Fruit fly (Drosophila melanogaster) whole organism, prepupa: Measurements from ENCODE around the gene Iris.

Source experiments
- CG10669 ChIP-seq: fragments of 200-800 bp; sonication (Bioruptor generic); optimal IDR thresholded peaks from 3 replicates; lab custom pipeline; 2018; ENCODE audit warnings: missing biosample characterization, mild to moderate bottlenecking, missing genetic modification characterization, moderate library complexity
- CG11294 ChIP-seq: fragments of 200-800 bp; sonication (Bioruptor generic); IDR thresholded peaks from 2 replicates; pipeline ENCODE4 v1.3.6; 2022; ENCODE audit warnings: missing biosample characterization, missing genetic modification characterization
- CG11762 ChIP-seq: fragments of 200-800 bp; sonication (Bioruptor generic); optimal IDR thresholded peaks from 3 replicates; lab custom pipeline; 2016; ENCODE audit warnings: missing biosample characterization, missing genetic modification characterization; ENCODE audit not compliant: insufficient read depth
- CG15336 ChIP-seq: fragments of 200-800 bp; sonication (Bioruptor generic); IDR thresholded peaks from 2 replicates; pipeline ENCODE4 v1.3.6; 2022; ENCODE audit warnings: missing biosample characterization, missing genetic modification characterization
- CG3032 ChIP-seq: fragments of 200-800 bp; optimal IDR thresholded peaks from 2 replicates; lab custom pipeline; 2019; ENCODE audit warnings: missing biosample characterization, mild to moderate bottlenecking, missing genetic modification characterization, moderate library complexity
- CG31627 ChIP-seq: fragments of 200-800 bp; sonication (Bioruptor generic); optimal IDR thresholded peaks from 3 replicates; lab custom pipeline; 2016; ENCODE audit warnings: missing biosample characterization, missing genetic modification characterization
- CG32006 ChIP-seq: fragments of 200-800 bp; sonication (Bioruptor generic); optimal IDR thresholded peaks from 3 replicates; lab custom pipeline; 2017; ENCODE audit warnings: missing biosample characterization, mild to moderate bottlenecking, missing genetic modification characterization
- CG34406 ChIP-seq: fragments of 200-800 bp; sonication (Bioruptor generic); optimal IDR thresholded peaks from 3 replicates; lab custom pipeline; 2016; ENCODE audit warnings: missing biosample characterization, missing genetic modification characterization
- CG3919 ChIP-seq: fragments of 200-800 bp; sonication (Bioruptor generic); optimal IDR thresholded peaks from 3 replicates; lab custom pipeline; 2016; ENCODE audit warnings: missing biosample characterization, missing genetic modification characterization
- CG4318 ChIP-seq: fragments of 200-800 bp; sonication (Bioruptor generic); optimal IDR thresholded peaks from 3 replicates; lab custom pipeline; 2017; ENCODE audit warnings: missing biosample characterization, mild to moderate bottlenecking, missing genetic modification characterization
- CG6163 ChIP-seq: fragments of 200-800 bp; sonication (Bioruptor generic); IDR thresholded peaks from 3 replicates; pipeline ENCODE4 v1.3.6; 2022; ENCODE audit warnings: missing biosample characterization, missing genetic modification characterization
- CG6792 ChIP-seq: fragments of 200-800 bp; sonication (Bioruptor generic); optimal IDR thresholded peaks from 3 replicates; lab custom pipeline; 2016; ENCODE audit warnings: missing biosample characterization, missing genetic modification characterization
- CG6854 ChIP-seq: fragments of 200-800 bp; sonication (Bioruptor generic); optimal IDR thresholded peaks from 2 replicates; lab custom pipeline; 2017; ENCODE audit warnings: missing biosample characterization, mild to moderate bottlenecking, missing genetic modification characterization
- CG7368 ChIP-seq: fragments of 200-800 bp; sonication (Bioruptor generic); optimal IDR thresholded peaks from 3 replicates; lab custom pipeline; 2016; ENCODE audit warnings: missing biosample characterization, missing genetic modification characterization
- CG8632 ChIP-seq: fragments of 200-800 bp; sonication (Bioruptor generic); optimal IDR thresholded peaks from 3 replicates; lab custom pipeline; 2016; ENCODE audit warnings: missing biosample characterization, missing genetic modification characterization
- Eip75B ChIP-seq: fragments of 200-800 bp; sonication (Bioruptor generic); optimal IDR thresholded peaks from 3 replicates; lab custom pipeline; 2016; ENCODE audit warnings: missing biosample characterization, missing genetic modification characterization
- Eip78C ChIP-seq: fragments of 200-800 bp; sonication (Bioruptor generic); peaks from one replicate; lab custom pipeline; 2016; ENCODE audit warnings: missing biosample characterization, missing genetic modification characterization
- Eip93F ChIP-seq: fragments of 200-800 bp; sonication (Bioruptor generic); optimal IDR thresholded peaks from 2 replicates; lab custom pipeline; 2016; ENCODE audit warnings: missing biosample characterization, mild to moderate bottlenecking, missing genetic modification characterization
- Ets21C ChIP-seq: fragments of 200-800 bp; sonication (Bioruptor generic); optimal IDR thresholded peaks from 3 replicates; lab custom pipeline; 2016; ENCODE audit warnings: missing biosample characterization, missing genetic modification characterization
- Gug ChIP-seq: fragments of 200-800 bp; sonication (Bioruptor generic); IDR thresholded peaks from 2 replicates; pipeline ENCODE4 v1.3.6; 2022; ENCODE audit warnings: missing biosample characterization, missing genetic modification characterization
- Hr39 ChIP-seq: fragments of 200-800 bp; sonication (Bioruptor generic); optimal IDR thresholded peaks from 2 replicates; lab custom pipeline; 2016; ENCODE audit warnings: missing biosample characterization, missing genetic modification characterization
- Hr4 ChIP-seq: fragments of 200-800 bp; sonication (Bioruptor generic); optimal IDR thresholded peaks from 3 replicates; lab custom pipeline; 2016; ENCODE audit warnings: missing biosample characterization, missing genetic modification characterization
- OdsH ChIP-seq: fragments of 200-800 bp; sonication (Bioruptor generic); optimal IDR thresholded peaks from 3 replicates; lab custom pipeline; 2016; ENCODE audit warnings: missing biosample characterization, missing genetic modification characterization
- Sox102F ChIP-seq: fragments of 200-800 bp; sonication (Bioruptor generic); optimal IDR thresholded peaks from 2 replicates; lab custom pipeline; 2016; ENCODE audit warnings: missing biosample characterization, mild to moderate bottlenecking, missing genetic modification characterization
- Sox14 ChIP-seq: fragments of 200-800 bp; sonication (Bioruptor generic); optimal IDR thresholded peaks from 3 replicates; lab custom pipeline; 2016; ENCODE audit warnings: missing biosample characterization, missing genetic modification characterization
- Sox15 ChIP-seq: fragments of 200-800 bp; sonication (Bioruptor generic); optimal IDR thresholded peaks from 3 replicates; lab custom pipeline; 2016; ENCODE audit warnings: missing biosample characterization, missing genetic modification characterization
- achi ChIP-seq: fragments of 200-800 bp; sonication (Bioruptor generic); optimal IDR thresholded peaks from 3 replicates; lab custom pipeline; 2016; ENCODE audit warnings: missing biosample characterization, missing genetic modification characterization
- acj6 ChIP-seq: fragments of 200-800 bp; sonication (Bioruptor generic); optimal IDR thresholded peaks from 3 replicates; lab custom pipeline; 2016; ENCODE audit warnings: missing biosample characterization, missing genetic modification characterization
- cyc ChIP-seq: fragments of 200-800 bp; sonication (Bioruptor generic); optimal IDR thresholded peaks from 3 replicates; lab custom pipeline; 2016; ENCODE audit warnings: missing biosample characterization, missing genetic modification characterization
- dac ChIP-seq: fragments of 200-800 bp; sonication (Bioruptor generic); optimal IDR thresholded peaks from 2 replicates; lab custom pipeline; 2017; ENCODE audit warnings: missing biosample characterization, mild to moderate bottlenecking, missing genetic modification characterization
- dsx ChIP-seq: fragments of 200-800 bp; optimal IDR thresholded peaks from 3 replicates; lab custom pipeline; 2019; ENCODE audit warnings: missing biosample characterization, mild to moderate bottlenecking, missing genetic modification characterization, moderate library complexity; ENCODE audit not compliant: poor library complexity, severe bottlenecking
- eg ChIP-seq: fragments of 200-800 bp; sonication (Bioruptor generic); IDR thresholded peaks from 3 replicates; pipeline ENCODE4 v1.3.6; 2022; ENCODE audit warnings: missing biosample characterization, missing genetic modification characterization
- fd59A ChIP-seq: fragments of 200-800 bp; sonication (Bioruptor generic); optimal IDR thresholded peaks from 2 replicates; lab custom pipeline; 2017; ENCODE audit warnings: missing biosample characterization, mild to moderate bottlenecking, missing genetic modification characterization, missing genetic modification reagents
- fkh ChIP-seq: fragments of 200-800 bp; sonication (Bioruptor generic); optimal IDR thresholded peaks from 3 replicates; lab custom pipeline; 2017; ENCODE audit warnings: missing biosample characterization, mild to moderate bottlenecking, missing genetic modification characterization, moderate library complexity
- lz ChIP-seq: fragments of 200-800 bp; sonication (Bioruptor generic); optimal IDR thresholded peaks from 3 replicates; lab custom pipeline; 2016; ENCODE audit warnings: missing biosample characterization, missing genetic modification characterization
- net ChIP-seq: fragments of 200-800 bp; sonication (Bioruptor generic); optimal IDR thresholded peaks from 3 replicates; lab custom pipeline; 2016; ENCODE audit warnings: missing biosample characterization, missing genetic modification characterization
- ss ChIP-seq, 2 experiments: fragments of 200-800 bp; sonication (Bioruptor generic); optimal IDR thresholded peaks; 2 replicates in 1 of 2; 3 replicates in 1 of 2; lab custom pipeline; 2017 to 2018; ENCODE audit warnings: mild to moderate bottlenecking in 2 of 2, missing biosample characterization in 2 of 2, missing genetic modification characterization in 2 of 2, moderate library complexity in 1 of 2
- svp ChIP-seq: fragments of 200-800 bp; sonication (Bioruptor generic); peaks from one replicate; lab custom pipeline; 2016; ENCODE audit warnings: missing biosample characterization, missing genetic modification characterization
- topi ChIP-seq: fragments of 200-800 bp; sonication (Bioruptor generic); optimal IDR thresholded peaks from 3 replicates; lab custom pipeline; 2016; ENCODE audit warnings: missing biosample characterization, missing genetic modification characterization
- vri ChIP-seq: fragments of 200-800 bp; sonication (Bioruptor generic); optimal IDR thresholded peaks from 3 replicates; lab custom pipeline; 2016; ENCODE audit warnings: missing biosample characterization, mild to moderate bottlenecking, missing genetic modification characterization

Gene Iris

DNA sequence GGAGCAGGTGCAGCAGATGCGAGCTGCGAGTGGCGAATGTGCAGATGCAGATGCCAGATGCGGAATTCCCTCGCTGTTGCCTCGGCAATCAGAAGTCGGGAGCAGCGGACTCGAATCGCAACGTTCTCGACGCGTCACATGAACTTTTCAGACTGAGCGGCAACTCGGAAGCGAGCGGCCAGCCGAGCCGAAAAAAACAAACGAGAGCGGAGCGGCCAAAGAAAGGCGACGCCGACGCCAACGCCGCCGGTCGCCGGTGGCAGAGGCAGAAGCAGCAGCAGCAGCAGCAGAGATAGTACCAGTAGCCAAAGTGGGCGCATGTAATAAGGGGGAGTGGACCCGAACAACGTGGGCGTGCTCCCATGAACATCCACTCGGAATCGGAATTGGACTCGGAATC is 31.5 kb downstream of the Iris start, which contains the start of gene CG4629 (continued):
- TF ChIP-seq Gug (GFP tag; lab: Robert Waterston, UW) (no peak), Sox14 (GFP tag; lab: Kevin White, UChicago) (no peak), Eip93F (no peak)

DNA sequence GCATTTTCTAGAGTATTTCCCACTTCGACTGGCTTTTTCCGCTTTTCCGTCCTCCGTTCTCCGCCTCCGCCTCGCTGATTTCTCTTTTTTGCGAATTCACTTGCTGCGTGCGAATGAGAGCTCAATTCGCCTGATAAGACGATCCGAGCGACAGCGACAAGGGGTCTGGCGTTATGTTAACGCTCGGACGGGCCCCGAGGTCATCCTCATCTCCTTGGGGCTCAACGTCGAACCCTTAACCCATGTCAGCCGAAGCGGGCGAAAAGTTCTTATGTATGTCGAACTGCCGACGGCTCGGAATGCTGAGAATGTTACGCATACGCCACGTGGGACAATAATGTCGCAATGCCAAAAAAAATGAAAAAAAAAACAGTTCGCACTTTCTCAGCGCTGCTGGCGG is 38.4 kb downstream of the Iris start:
- no peak for TF ChIP-seq Hr39
- no peak for TF ChIP-seq Hr4 (GFP tag; lab: Kevin White, UChicago)
- TF ChIP-seq CG11762 (GFP tag; lab: Kevin White, UChicago), result no peak
- no peak for TF ChIP-seq lz (GFP tag; lab: Kevin White, UChicago)
- TF ChIP-seq svp (GFP tag; lab: Kevin White, UChicago), result peak; percentile 97
- no peak for TF ChIP-seq CG6854 (GFP tag; lab: Kevin White, UChicago)

DNA sequence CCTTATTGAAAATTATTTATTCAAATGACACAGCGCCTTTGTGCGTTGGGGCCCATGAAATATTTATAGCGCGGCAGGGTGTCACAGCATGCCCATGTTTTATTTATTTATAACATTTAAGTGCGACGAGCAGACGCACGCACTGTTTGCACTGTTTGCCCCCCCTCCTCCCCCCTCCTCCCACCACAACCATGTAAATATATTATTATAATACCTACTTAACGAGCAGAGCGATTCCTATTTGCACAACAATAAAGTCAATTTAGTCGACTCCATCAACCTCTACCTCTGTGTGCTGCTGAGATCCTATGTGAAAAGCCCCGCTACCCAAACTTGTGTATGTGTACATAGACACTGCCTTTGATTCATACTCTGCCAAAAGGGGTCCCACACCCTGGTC is 39.2 kb downstream of the Iris start:
- TF ChIP-seq OdsH, result no peak
- no peak for TF ChIP-seq Ets21C (GFP tag; lab: Kevin White, UChicago)
- peak in 1 of 2 experiments; percentile 26 for TF ChIP-seq ss (GFP tag; optimal IDR thresholded peaks at IDR 0.05; lab: Kevin White, UChicago)
- TF ChIP-seq Sox14 (GFP tag; lab: Kevin White, UChicago), result no peak
- TF ChIP-seq CG31627 (GFP tag; lab: Kevin White, UChicago), result no peak
- peak; percentile 88 for TF ChIP-seq fkh (GFP tag; lab: Kevin White, UChicago)
- TF ChIP-seq dac (GFP tag; lab: Kevin White, UChicago), result no peak
- TF ChIP-seq Eip78C (GFP tag; lab: Kevin White, UChicago), result peak; percentile 6
- peak; percentile 69 for TF ChIP-seq svp (GFP tag; lab: Kevin White, UChicago)
- TF ChIP-seq CG3919 (GFP tag; lab: Kevin White, UChicago), result no peak
- TF ChIP-seq, all 60 proteins: peak for 4

DNA sequence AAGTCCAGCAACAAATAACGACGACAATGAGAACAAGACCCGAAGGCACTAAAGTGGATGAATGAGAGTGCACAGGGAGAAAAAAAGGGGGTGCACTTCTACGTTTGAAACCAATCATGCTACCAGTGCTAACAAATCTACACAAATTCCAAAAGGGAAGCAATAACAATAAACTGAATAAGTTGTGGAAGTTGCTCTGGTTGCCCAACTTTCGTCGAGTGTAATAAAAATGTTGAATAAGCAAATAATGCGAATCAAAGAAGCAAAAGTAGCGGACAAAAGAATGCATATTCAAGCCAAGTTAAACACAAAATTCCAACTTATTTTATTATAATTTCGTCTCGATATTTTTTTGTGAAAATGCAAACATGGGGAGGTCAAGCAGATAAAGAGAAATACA is 42.2 kb downstream of the Iris start:
- TF ChIP-seq achi (no peak), CG6163 (0 out of 3 replicates have a peak, but pooled peaks have one; percentile 31), CG7368 (GFP tag; lab: Kevin White, UChicago) (no peak), CG10669 (GFP tag; lab: Kevin White, UChicago) (no peak), vri (GFP tag; lab: Kevin White, UChicago) (no peak), CG32006 (GFP tag; lab: Kevin White, UChicago) (peak; percentile 9), dsx (GFP tag; lab: Kevin White, UChicago) (no peak), Hr4 (GFP tag; lab: Kevin White, UChicago) (peak; percentile 11), acj6 (GFP tag; lab: Kevin White, UChicago) (no peak), Ets21C (GFP tag; lab: Kevin White, UChicago) (no peak), topi (GFP tag; lab: Kevin White, UChicago) (no peak)
- TF ChIP-seq, all 60 proteins: peak for 3

DNA sequence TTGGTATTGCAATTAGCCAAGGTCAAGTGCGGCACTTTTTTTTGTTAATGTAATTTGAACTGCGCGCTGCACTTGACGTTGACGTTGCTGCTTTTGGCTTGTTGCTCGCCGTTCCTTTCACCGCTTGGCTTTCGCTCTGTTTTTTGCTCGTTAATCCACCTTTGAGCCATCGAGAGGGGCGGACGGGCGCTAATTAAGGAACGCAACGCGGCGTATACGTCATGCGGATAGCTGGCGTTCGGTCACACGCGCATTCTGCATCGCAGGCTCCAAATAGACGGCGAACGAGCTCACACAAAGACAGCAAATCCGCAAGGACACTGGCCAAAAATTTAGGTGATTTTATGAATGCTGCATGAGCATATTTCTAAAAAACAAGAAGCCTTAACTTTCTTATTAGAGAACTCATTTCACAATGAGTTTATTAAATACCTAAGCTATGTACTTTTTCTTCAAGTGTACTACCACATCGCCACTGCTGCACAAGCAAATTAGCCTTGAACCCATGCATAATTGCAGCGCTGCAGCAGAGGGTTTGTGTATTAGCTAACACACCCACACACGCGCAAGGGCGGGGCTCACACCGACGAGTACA is 47.5 kb downstream of the Iris start:
- peak; percentile 40 for TF ChIP-seq Gug (GFP tag; lab: Robert Waterston, UW)
- TF ChIP-seq CG32006 (GFP tag; lab: Kevin White, UChicago), result no peak
- 0 out of 2 replicates have a peak, but pooled peaks have one; percentile 21 for TF ChIP-seq CG11294 (GFP tag; lab: Robert Waterston, UW)
- peak; percentile 53; the same call in 1 of the 3 replicates for TF ChIP-seq eg
- no peak for TF ChIP-seq Eip75B
- TF ChIP-seq CG3032 (tag; lab: Kevin White, UChicago), result no peak
- 0 out of 2 replicates have a peak, but pooled peaks have one; percentile 27 for TF ChIP-seq CG15336 (GFP tag; lab: Robert Waterston, UW)
- TF ChIP-seq CG6163, result peak; percentile 58; the same call in 1 of the 3 replicates
- TF ChIP-seq cyc, result peak; percentile 20
- no peak for TF ChIP-seq CG6854 (GFP tag; lab: Kevin White, UChicago)
- TF ChIP-seq OdsH, result no peak
- TF ChIP-seq CG8632 (GFP tag; lab: Kevin White, UChicago), result no peak
- no peak for TF ChIP-seq CG6792 (GFP tag; lab: Kevin White, UChicago)
- TF ChIP-seq CG4318, result no peak
- no peak for TF ChIP-seq CG34406
- TF ChIP-seq dsx (GFP tag; lab: Kevin White, UChicago), result no peak
- TF ChIP-seq Sox102F (GFP tag; lab: Kevin White, UChicago), result no peak
- peak; percentile 21 for TF ChIP-seq CG31627 (GFP tag; lab: Kevin White, UChicago)
- peak; percentile 29 for TF ChIP-seq acj6 (GFP tag; lab: Kevin White, UChicago)
- TF ChIP-seq achi, result peak; percentile 34
- peak; percentile 22 for TF ChIP-seq Sox14 (GFP tag; lab: Kevin White, UChicago)
- TF ChIP-seq Hr39, result no peak
- TF ChIP-seq topi (GFP tag; lab: Kevin White, UChicago), result no peak
- TF ChIP-seq vri (GFP tag; lab: Kevin White, UChicago), result no peak
- no peak for TF ChIP-seq fd59A (GFP tag; lab: Kevin White, UChicago)
- no peak for TF ChIP-seq Sox15 (GFP tag; lab: Kevin White, UChicago)
- peak; percentile 66 for TF ChIP-seq svp (GFP tag; lab: Kevin White, UChicago)
- no peak for TF ChIP-seq net
- no peak for TF ChIP-seq dac (GFP tag; lab: Kevin White, UChicago)
